Worm (Caenorhabditis elegans): ENCODE results near the gene F44A6.4.

F44A6.4 gene

ce11 chrX:10216857-10217256 lies 1.6 kb upstream of the F44A6.4 start (continued):
- TF ChIP-seq rbr-2 (tag; optimal IDR thresholded peaks at IDR 0.05) (no peak), ztf-7 (tag; optimal IDR thresholded peaks at IDR 0.05) (no peak), Y5F2A.4 (GFP tag; optimal IDR thresholded peaks at IDR 0.05) (no peak), madf-9 (GFP tag; conservative IDR thresholded peaks at IDR 0.05) (no peak), nhr-76 (tag; optimal IDR thresholded peaks at IDR 0.05) (no peak), zag-1 (tag; optimal IDR thresholded peaks at IDR 0.05) (no peak), nhr-41 (GFP tag; IDR thresholded peaks at IDR 0.05) (no peak), ZK546.5 (tag; optimal IDR thresholded peaks at IDR 0.05) (no peak), mxl-2 (GFP tag; conservative IDR thresholded peaks at IDR 0.05) (no peak), nhr-6 (tag; optimal IDR thresholded peaks at IDR 0.05) (no peak), madf-5 (GFP tag; IDR thresholded peaks at IDR 0.05) (no peak), Y105C5A.15 (GFP tag; IDR thresholded peaks at IDR 0.05) (no peak), hmg-1.1 (GFP tag; IDR thresholded peaks at IDR 0.05) (no peak), egl-27 (tag; optimal IDR thresholded peaks at IDR 0.05) (no peak), F44E2.7 (GFP tag; IDR thresholded peaks at IDR 0.05) (no peak), hlh-30 (tag; optimal IDR thresholded peaks at IDR 0.05; ENCODE audit: insufficient read depth) (no peak), skn-1 (tag; optimal IDR thresholded peaks at IDR 0.05) (no peak), fos-1 (tag; optimal IDR thresholded peaks at IDR 0.05) (no peak), ctbp-1 (GFP tag; IDR thresholded peaks at IDR 0.05) (no peak), ceh-20 (GFP tag; IDR thresholded peaks at IDR 0.05) (peak; percentile 16; the same call in 1 of the 2 replicates), T20F7.1 (GFP tag; optimal IDR thresholded peaks at IDR 0.05) (no peak), nhr-237 (tag; optimal IDR thresholded peaks at IDR 0.05) (no peak), snpc-1.2 (GFP tag; IDR thresholded peaks at IDR 0.05) (no peak), nhr-102 (tag; optimal IDR thresholded peaks at IDR 0.05) (peak; percentile 55), php-3 (GFP tag; IDR thresholded peaks at IDR 0.05) (peak; percentile 48), mdl-1 (tag; optimal IDR thresholded peaks at IDR 0.05) (no peak), ama-1 (optimal IDR thresholded peaks at IDR 0.05) (no peak), daf-8 (GFP tag; IDR thresholded peaks at IDR 0.05) (no peak), nhr-48 (tag; optimal IDR thresholded peaks at IDR 0.05) (no peak), egl-43 (GFP tag; IDR thresholded peaks at IDR 0.05) (no peak), F10B5.3 (tag; optimal IDR thresholded peaks at IDR 0.05) (no peak), F37D6.2 (tag; optimal IDR thresholded peaks at IDR 0.05) (no peak), daf-16 (GFP tag; optimal IDR thresholded peaks at IDR 0.05) (no peak), daf-16 (tag; optimal IDR thresholded peaks at IDR 0.05) (peak; percentile 44), mdt-29 (GFP tag; IDR thresholded peaks at IDR 0.05) (no peak), lir-3 (tag; optimal IDR thresholded peaks at IDR 0.05) (no peak), zip-11 (GFP tag; IDR thresholded peaks at IDR 0.05) (no peak), ceh-62 (tag; optimal IDR thresholded peaks at IDR 0.05) (no peak), lin-1 (GFP tag; IDR thresholded peaks at IDR 0.05) (no peak), saeg-2 (GFP tag; IDR thresholded peaks at IDR 0.05) (0 out of 2 replicates have a peak, but pooled peaks have one; percentile 51), mep-1 (tag; optimal IDR thresholded peaks at IDR 0.05) (no peak), nhr-10 (tag; optimal IDR thresholded peaks at IDR 0.05) (no peak), nhr-11 (tag; optimal IDR thresholded peaks at IDR 0.05) (no peak), nhr-28 (tag; optimal IDR thresholded peaks at IDR 0.05) (no peak), Y75B8A.6 (GFP tag; IDR thresholded peaks at IDR 0.05) (no peak), tag-97 (GFP tag; IDR thresholded peaks at IDR 0.05) (0 out of 2 replicates have a peak, but pooled peaks have one; percentile 30), F26F4.8 (GFP tag; conservative IDR thresholded peaks at IDR 0.05) (no peak), zfp-2 (tag; optimal IDR thresholded peaks at IDR 0.05) (no peak), unc-130 (GFP tag; optimal IDR thresholded peaks at IDR 0.05) (no peak)
